Worm (Caenorhabditis elegans): ENCODE data around the gene nsph-3.1.

DNA sequence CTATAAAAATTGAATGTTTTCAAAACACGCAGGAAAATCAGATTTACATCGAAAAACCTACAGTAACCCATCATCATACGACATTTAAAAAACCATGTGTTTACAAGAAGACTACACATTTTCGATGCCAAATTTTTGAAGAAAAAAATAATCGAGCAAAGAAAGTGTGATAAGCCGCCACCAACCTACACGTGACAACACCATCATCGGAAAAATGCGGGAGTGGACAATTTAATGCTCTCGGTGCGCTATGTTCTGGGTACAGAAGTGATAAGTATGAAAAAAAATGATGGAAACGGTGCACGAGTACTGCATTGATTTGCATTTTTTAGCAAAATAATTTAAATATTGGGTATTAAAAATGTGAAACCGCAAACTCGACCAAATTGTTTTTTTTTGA, 15.1 kb downstream of the nsph-3.1 start:
- TF ChIP-seq mdl-1 (tag; optimal IDR thresholded peaks at IDR 0.05) (no peak), ZK546.5 (tag; optimal IDR thresholded peaks at IDR 0.05) (no peak), fos-1 (tag; optimal IDR thresholded peaks at IDR 0.05) (peak; percentile 33), snpc-4 (tag; optimal IDR thresholded peaks at IDR 0.05) (no peak), nhr-12 (tag; optimal IDR thresholded peaks at IDR 0.05) (no peak), elt-3 (tag; optimal IDR thresholded peaks at IDR 0.05) (no peak), lin-13 (GFP tag; optimal IDR thresholded peaks at IDR 0.05) (no peak), ztf-11 (tag; optimal IDR thresholded peaks at IDR 0.05) (no peak), ama-1 (optimal IDR thresholded peaks at IDR 0.05) (no peak), nhr-10 (tag; optimal IDR thresholded peaks at IDR 0.05) (no peak)
